Worm (Caenorhabditis elegans) whole organism, L3 larva: ENCODE results near the gene E04D5.5.

ENCODE experiments used
- pqm-1 ChIP-seq: fragments of 150-350 bp; optimal IDR thresholded peaks from 2 replicates; lab custom pipeline; 2017; ENCODE audit warnings: missing biosample characterization, missing genetic modification characterization, inconsistent platforms
- ztf-11 ChIP-seq: fragments of 150-350 bp; optimal IDR thresholded peaks from 2 replicates; lab custom pipeline; 2014; ENCODE audit warnings: missing biosample characterization, missing genetic modification characterization

DNA sequence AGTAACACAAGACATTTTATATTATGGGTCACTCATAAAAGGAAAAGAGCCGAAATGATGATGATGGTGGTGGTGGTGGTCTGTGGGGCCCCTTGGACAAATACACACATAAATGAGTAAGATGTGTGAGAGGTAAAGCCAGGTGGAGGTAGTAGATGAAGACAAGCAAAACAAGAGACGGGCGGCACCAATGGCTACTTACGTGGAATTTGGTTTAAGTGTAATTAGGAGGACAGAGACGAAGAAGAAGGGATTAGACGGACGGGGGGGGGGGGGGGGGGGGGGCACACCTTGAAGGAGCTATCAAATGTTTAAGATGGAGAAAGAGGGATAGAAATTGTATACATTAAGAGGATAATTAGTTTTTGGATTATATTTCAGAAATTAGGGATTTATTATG is 36.3 kb upstream of the E04D5.5 start:
- no peak for TF ChIP-seq pqm-1 (tag; lab: Kevin White, UChicago)
- TF ChIP-seq ztf-11 (tag; lab: Kevin White, UChicago): no peak
